Worm (Caenorhabditis elegans) whole organism, L1 larva: Measurements from ENCODE around the gene Y53C12A.3.

Source experiments
- aha-1 ChIP-seq: fragments of 150-350 bp; optimal IDR thresholded peaks from 2 replicates; lab custom pipeline; 2014; ENCODE audit warnings: missing biosample characterization, missing genetic modification characterization
- lin-39 ChIP-seq: fragments of 150-350 bp; optimal IDR thresholded peaks from 2 replicates; lab custom pipeline; 2014; ENCODE audit warnings: missing biosample characterization, missing genetic modification reagents, missing genetic modification characterization
- nhr-76 ChIP-seq: sonication (generic microtip); optimal IDR thresholded peaks from 2 replicates; lab custom pipeline; 2017; ENCODE audit warnings: missing biosample characterization, missing genetic modification characterization

- TF ChIP-seq lin-39 (tag; lab: Kevin White, UChicago) (no peak), aha-1 (tag; lab: Kevin White, UChicago) (no peak), nhr-76 (tag; lab: Kevin White, UChicago) (no peak)
Observed at ce11 chrII:9686663-9687193, 19.3 kb downstream of the Y53C12A.3 start, which contains the start of gene ZK1320.9.
